Fruit fly (Drosophila melanogaster) whole organism, embryonic: ENCODE measurements around the gene fzo.

Source experiments
- BtbVII ChIP-seq: fragments of 200-800 bp; sonication (Bioruptor generic); optimal IDR thresholded peaks from 3 replicates; lab custom pipeline; 2017; ENCODE audit warnings: missing biosample characterization, mild to moderate bottlenecking, missing genetic modification characterization
- CG10366 ChIP-seq: fragments of 200-800 bp; sonication (Bioruptor generic); IDR thresholded peaks from 2 replicates; pipeline ENCODE4 v1.3.6; 2022; ENCODE audit warnings: missing biosample characterization, missing genetic modification characterization
- CG2875 ChIP-seq: fragments of 200-800 bp; sonication (Bioruptor generic); optimal IDR thresholded peaks from 2 replicates; lab custom pipeline; 2017; ENCODE audit warnings: missing biosample characterization, mild to moderate bottlenecking, missing genetic modification characterization, missing genetic modification reagents
- CG8924 ChIP-seq: fragments of 200-800 bp; optimal IDR thresholded peaks from 3 replicates; lab custom pipeline; 2019; ENCODE audit warnings: missing biosample characterization, mild to moderate bottlenecking, missing genetic modification characterization, moderate library complexity
- CHES-1-like ChIP-seq: fragments of 200-800 bp; sonication (Bioruptor generic); optimal IDR thresholded peaks from 2 replicates; lab custom pipeline; 2016; ENCODE audit warnings: missing biosample characterization, missing genetic modification characterization
- Gug ChIP-seq: fragments of 200-800 bp; sonication (Bioruptor generic); IDR thresholded peaks from 4 replicates; pipeline ENCODE4 v1.3.6; 2022; ENCODE audit warnings: missing biosample characterization, missing genetic modification characterization
- NK7.1 ChIP-seq: fragments of 200-800 bp; sonication (Bioruptor generic); optimal IDR thresholded peaks from 3 replicates; lab custom pipeline; 2016; ENCODE audit warnings: missing biosample characterization, missing genetic modification characterization
- Ptx1 ChIP-seq: fragments of 200-800 bp; sonication (Bioruptor generic); IDR thresholded peaks from 2 replicates; pipeline ENCODE4 v1.3.6; 2022; ENCODE audit warnings: missing biosample characterization, missing genetic modification characterization
- amos ChIP-seq: fragments of 200-800 bp; sonication (Bioruptor generic); IDR thresholded peaks from 2 replicates; pipeline ENCODE4 v1.3.6; 2022; ENCODE audit warnings: missing biosample characterization, missing genetic modification characterization; ENCODE audit not compliant: partially characterized antibody
- bowl ChIP-seq: fragments of 200-800 bp; sonication (Bioruptor generic); IDR thresholded peaks from 2 replicates; pipeline ENCODE4 v1.3.6; 2022; ENCODE audit warnings: missing biosample characterization, missing genetic modification characterization
- grn ChIP-seq: fragments of 200-800 bp; sonication (Bioruptor generic); optimal IDR thresholded peaks from 3 replicates; lab custom pipeline; 2017; ENCODE audit warnings: missing biosample characterization, missing genetic modification characterization
- hbn ChIP-seq: fragments of 200-800 bp; sonication (Bioruptor generic); IDR thresholded peaks from 2 replicates; pipeline ENCODE4 v1.3.6; 2022; ENCODE audit warnings: missing biosample characterization, missing genetic modification characterization; ENCODE audit not compliant: partially characterized antibody
- trh ChIP-seq: fragments of 200-800 bp; sonication (Bioruptor generic); optimal IDR thresholded peaks from 2 replicates; lab custom pipeline; 2016; ENCODE audit warnings: missing biosample characterization, missing genetic modification characterization

dm6 chr3R:23225266-23225665 is 21.4 kb upstream of the fzo start:
- TF ChIP-seq Ptx1 (no peak), CG8924 (tag; lab: Kevin White, UChicago) (no peak), trh (peak; percentile 26), CG10366 (GFP tag; lab: Robert Waterston, UW) (no peak; the same call in 1 of the 2 replicates), Gug (GFP tag; lab: Robert Waterston, UW) (no peak), CHES-1-like (GFP tag; lab: Kevin White, UChicago) (peak; percentile 29), BtbVII (GFP tag; lab: Kevin White, UChicago) (peak; percentile 66), hbn (GFP tag; lab: Robert Waterston, UW) (no peak), NK7.1 (GFP tag; lab: Kevin White, UChicago) (peak; percentile 2), amos (no peak), CG2875 (GFP tag; lab: Kevin White, UChicago) (no peak), bowl (no peak), grn (GFP tag; lab: Kevin White, UChicago) (no peak)
